Worm (Caenorhabditis elegans): ENCODE results near the gene szy-4.

DNA sequence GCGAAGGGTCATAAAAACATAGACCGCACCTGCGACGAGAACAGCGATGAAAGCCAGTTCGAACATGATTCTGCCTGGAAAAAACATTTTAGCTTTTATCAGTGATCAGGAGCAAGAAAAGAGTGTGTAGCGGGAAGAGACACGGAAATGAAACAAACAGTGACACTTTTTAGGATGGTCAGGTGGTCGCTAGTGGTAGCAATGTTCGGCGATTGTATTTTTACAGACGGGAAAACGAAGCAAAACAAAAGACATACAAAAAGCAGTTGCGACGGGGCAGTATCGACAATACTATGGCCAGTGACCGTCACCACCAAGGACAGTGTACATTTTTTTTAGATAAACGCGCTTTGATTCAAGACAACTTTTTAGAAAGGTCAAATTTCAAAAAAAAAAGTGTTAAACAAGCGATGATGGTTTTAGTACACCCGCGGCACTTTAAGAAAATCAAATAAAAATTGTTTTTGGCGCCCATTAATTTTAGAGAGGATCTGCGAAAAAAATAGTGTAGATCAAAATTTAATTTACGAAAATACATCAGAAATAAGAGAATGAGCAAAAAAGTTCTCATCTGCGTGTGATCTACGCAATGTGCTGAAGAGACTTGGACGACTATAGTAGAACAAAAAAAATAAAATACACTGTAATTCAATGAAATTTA is 37.1 kb downstream of the szy-4 start, which contains the start of gene T24H7.9:
- TF ChIP-seq ama-1 (optimal IDR thresholded peaks at IDR 0.05) (no peak), hmg-4 (GFP tag; optimal IDR thresholded peaks at IDR 0.05) (no peak), tra-4 (tag; optimal IDR thresholded peaks at IDR 0.05) (no peak), ceh-13 (GFP tag; optimal IDR thresholded peaks at IDR 0.05) (no peak), ets-7 (tag; optimal IDR thresholded peaks at IDR 0.05) (no peak), F13C5.2 (tag; optimal IDR thresholded peaks at IDR 0.05) (no peak), tbx-37 (GFP tag; conservative IDR thresholded peaks at IDR 0.05) (no peak), aly-1 (tag; optimal IDR thresholded peaks at IDR 0.05) (no peak), hnd-1 (tag; optimal IDR thresholded peaks at IDR 0.05) (no peak)

Measured in whole organism, early embryonic.